Fruit fly (Drosophila melanogaster) whole organism, adult: ENCODE data around the gene sqd.

Source experiments
- CG11617 ChIP-seq: fragments of 200-800 bp; sonication (Bioruptor generic); optimal IDR thresholded peaks from 2 replicates; lab custom pipeline; 2017; ENCODE audit warnings: mild to moderate bottlenecking, missing biosample characterization, missing genetic modification reagents, missing genetic modification characterization
- CG12768 ChIP-seq: fragments of 200-800 bp; sonication (Bioruptor generic); optimal IDR thresholded peaks from 2 replicates; lab custom pipeline; 2017; ENCODE audit warnings: missing biosample characterization, missing genetic modification characterization, mild to moderate bottlenecking, moderate library complexity, missing genetic modification reagents
- CG14711 ChIP-seq: fragments of 200-800 bp; sonication (Bioruptor generic); optimal IDR thresholded peaks from 2 replicates; lab custom pipeline; 2018; ENCODE audit warnings: missing biosample characterization, mild to moderate bottlenecking, missing genetic modification characterization, moderate library complexity
- CG1620 ChIP-seq: fragments of 200-800 bp; sonication (Bioruptor generic); optimal IDR thresholded peaks from 2 replicates; lab custom pipeline; 2016; ENCODE audit warnings: missing biosample characterization, missing genetic modification characterization
- CG33017 ChIP-seq: fragments of 200-800 bp; sonication (Bioruptor generic); optimal IDR thresholded peaks from 2 replicates; lab custom pipeline; 2018; ENCODE audit warnings: missing biosample characterization, mild to moderate bottlenecking, missing genetic modification characterization, moderate library complexity
- CG5204 ChIP-seq: fragments of 200-800 bp; sonication (Bioruptor generic); optimal IDR thresholded peaks from 2 replicates; lab custom pipeline; 2016; ENCODE audit warnings: missing biosample characterization, missing genetic modification characterization
- CG7101 ChIP-seq: fragments of 200-800 bp; sonication (Bioruptor generic); optimal IDR thresholded peaks from 2 replicates; lab custom pipeline; 2018; ENCODE audit warnings: missing biosample characterization, mild to moderate bottlenecking, missing genetic modification characterization, moderate library complexity
- cic ChIP-seq: fragments of 200-800 bp; sonication (Bioruptor generic); optimal IDR thresholded peaks from 2 replicates; lab custom pipeline; 2017; ENCODE audit warnings: missing biosample characterization, mild to moderate bottlenecking, missing genetic modification characterization, moderate library complexity
- tj ChIP-seq: fragments of 200-800 bp; sonication (Bioruptor generic); optimal IDR thresholded peaks from 3 replicates; lab custom pipeline; 2017; ENCODE audit warnings: missing biosample characterization, mild to moderate bottlenecking, missing genetic modification characterization, moderate library complexity
- toe ChIP-seq: fragments of 200-800 bp; sonication (Bioruptor generic); optimal IDR thresholded peaks from 2 replicates; lab custom pipeline; 2016; ENCODE audit warnings: missing biosample characterization, missing genetic modification characterization

- no peak for TF ChIP-seq CG1620 (GFP tag; lab: Kevin White, UChicago)
- no peak for TF ChIP-seq tj (GFP tag; lab: Kevin White, UChicago)
- no peak for TF ChIP-seq CG5204 (GFP tag; lab: Kevin White, UChicago)
- no peak for TF ChIP-seq CG11617 (GFP tag; lab: Kevin White, UChicago)
- no peak for TF ChIP-seq CG12768 (GFP tag; lab: Kevin White, UChicago)
- TF ChIP-seq toe = no peak
- no peak for TF ChIP-seq CG14711 (tag; lab: Kevin White, UChicago)
- TF ChIP-seq CG7101 (tag; lab: Kevin White, UChicago) = no peak
- TF ChIP-seq cic (GFP tag; lab: Kevin White, UChicago) = no peak
- TF ChIP-seq CG33017 (tag; lab: Kevin White, UChicago) = no peak
These were observed 26.8 kb upstream of the sqd start for dm6 chr3R:13672898-13673297.
